Worm (Caenorhabditis elegans) whole organism, L2 larva: Measurements from ENCODE around the gene F47E1.2.

Experiments used
- ceh-82 ChIP-seq: fragments of 150-350 bp; optimal IDR thresholded peaks from 2 replicates; lab custom pipeline; 2014; ENCODE audit warnings: missing biosample characterization, missing genetic modification characterization
- elt-1 ChIP-seq: fragments of 150-350 bp; optimal IDR thresholded peaks from 2 replicates; lab custom pipeline; 2014; ENCODE audit warnings: missing biosample characterization, missing genetic modification characterization
- mbf-1 ChIP-seq: sonication (generic microtip); optimal IDR thresholded peaks from 2 replicates; lab custom pipeline; 2017; ENCODE audit warnings: missing biosample characterization, missing genetic modification characterization
- nhr-237 ChIP-seq: fragments of 150-350 bp; optimal IDR thresholded peaks from 2 replicates; lab custom pipeline; 2014; ENCODE audit warnings: missing biosample characterization, missing genetic modification characterization
- nhr-25 ChIP-seq: fragments of 150-350 bp; sonication (generic microtip); optimal IDR thresholded peaks from 3 replicates; lab custom pipeline; 2014; ENCODE audit warnings: missing biosample characterization, missing genetic modification characterization

ce11 chrX:9014451-9014850, 43.0 kb upstream of the F47E1.2 start:
- TF ChIP-seq nhr-237 (tag; lab: Kevin White, UChicago) (no peak), elt-1 (tag; lab: Kevin White, UChicago) (no peak), mbf-1 (tag; lab: Kevin White, UChicago) (no peak), ceh-82 (tag; lab: Kevin White, UChicago) (no peak), nhr-25 (tag; lab: Kevin White, UChicago) (no peak)
